Fruit fly (Drosophila melanogaster): ENCODE results near the gene CG16782.

CG16782 gene

DNA sequence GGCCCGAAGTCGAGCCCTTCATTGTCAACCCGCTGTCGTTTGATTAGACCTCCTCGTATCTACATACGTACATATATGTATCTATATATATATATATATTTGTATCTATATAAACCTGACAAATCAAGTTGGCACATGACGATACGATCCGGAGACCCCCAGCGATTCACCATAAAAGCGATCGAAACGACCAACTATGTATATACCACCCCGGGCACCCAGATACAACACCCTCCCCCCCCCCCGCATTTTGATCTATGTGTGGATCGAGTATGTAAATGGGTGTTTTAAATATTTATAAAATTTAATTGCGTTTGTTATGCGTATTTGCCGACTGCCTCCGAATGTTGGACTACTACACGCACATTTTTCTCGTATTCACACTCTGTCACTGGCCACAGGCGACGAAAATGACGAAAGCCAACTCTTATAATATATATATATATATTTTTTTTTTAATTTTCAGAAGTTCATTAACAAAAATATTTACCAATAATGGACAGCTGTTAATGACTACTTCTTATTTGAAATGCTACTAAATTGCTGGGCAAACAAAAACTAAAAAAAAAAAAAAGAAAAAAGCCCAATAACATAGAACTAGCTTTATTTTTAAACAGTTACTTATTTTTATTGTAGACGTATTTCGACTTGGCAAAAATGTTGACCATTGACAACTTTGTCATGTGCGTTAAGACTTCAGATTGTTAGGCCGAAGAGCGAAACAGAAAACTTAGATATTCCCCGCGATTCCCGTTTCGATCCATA is 45.9 kb downstream of the CG16782 start (continued):
- TF ChIP-seq chif (GFP tag; optimal IDR thresholded peaks at IDR 0.05) (peak in 1 of 2 experiments; percentile 3), Sin3A (optimal IDR thresholded peaks at IDR 0.05) (no peak), oc (tag; optimal IDR thresholded peaks at IDR 0.05) (peak; percentile 53), dmrt11E (tag; optimal IDR thresholded peaks at IDR 0.05) (peak; percentile 32), Stat92E (GFP tag; optimal IDR thresholded peaks at IDR 0.05) (no peak), tap (tag; optimal IDR thresholded peaks at IDR 0.05) (peak; percentile 45), CG9215 (GFP tag; IDR thresholded peaks at IDR 0.05) (peak; percentile 61), amos (GFP tag; IDR thresholded peaks at IDR 0.05; ENCODE audit: partially characterized antibody) (no peak), Oli (tag; optimal IDR thresholded peaks at IDR 0.05) (peak; percentile 76), CG11456 (GFP tag; IDR thresholded peaks at IDR 0.05) (0 out of 3 replicates have a peak, but pooled peaks have one; percentile 47), CG15514 (GFP tag; optimal IDR thresholded peaks at IDR 0.05) (peak; percentile 35), ab (GFP tag; optimal IDR thresholded peaks at IDR 0.05) (no peak), Sox100B (GFP tag; optimal IDR thresholded peaks at IDR 0.05) (peak; percentile 88), Neu2 (GFP tag; optimal IDR thresholded peaks at IDR 0.05; ENCODE audit: borderline replicate concordance) (no peak), Asciz (GFP tag; optimal IDR thresholded peaks at IDR 0.05) (peak; percentile 62), Bteb2 (GFP tag; optimal IDR thresholded peaks at IDR 0.05) (no peak), Meics (GFP tag; optimal IDR thresholded peaks at IDR 0.05) (peak; percentile 83), crol (GFP tag; IDR thresholded peaks at IDR 0.05) (0 out of 2 replicates have a peak, but pooled peaks have one; percentile 35), jumu (GFP tag; optimal IDR thresholded peaks at IDR 0.05) (no peak), yki (optimal IDR thresholded peaks at IDR 0.05) (no peak), onecut (GFP tag; IDR thresholded peaks at IDR 0.05) (no peak), Kr (GFP tag; optimal IDR thresholded peaks at IDR 0.05) (no peak), CG8478 (optimal IDR thresholded peaks at IDR 0.05) (no peak), dm (GFP tag; optimal IDR thresholded peaks at IDR 0.05) (no peak), Rx (GFP tag; IDR thresholded peaks at IDR 0.05) (no peak; the same call in 1 of the 2 replicates), Usf (GFP tag; optimal IDR thresholded peaks at IDR 0.05) (peak; percentile 22), CG31441 (GFP tag; IDR thresholded peaks at IDR 0.05) (peak; percentile 69), CG13894 (tag; optimal IDR thresholded peaks at IDR 0.05) (peak; percentile 97), CG7963 (GFP tag; IDR thresholded peaks at IDR 0.05; ENCODE audit: partially characterized antibody) (no peak), CG9932 (GFP tag; IDR thresholded peaks at IDR 0.05) (peak; percentile 68), HmgD (GFP tag; optimal IDR thresholded peaks at IDR 0.05) (no peak), dmrt99B (tag; optimal IDR thresholded peaks at IDR 0.05) (peak; percentile 79), Myb (GFP tag; optimal IDR thresholded peaks at IDR 0.05) (no peak), CG30431 (GFP tag; optimal IDR thresholded peaks at IDR 0.05) (peak; percentile 14), Fer1 (GFP tag; optimal IDR thresholded peaks at IDR 0.05) (peak; percentile 85), Atf6 (GFP tag; IDR thresholded peaks at IDR 0.05) (peak; percentile 28; the same call in 1 of the 2 replicates), sisA (GFP tag; IDR thresholded peaks at IDR 0.05) (peak; percentile 51), Sox102F (GFP tag; optimal IDR thresholded peaks at IDR 0.05) (peak; percentile 80), CG4730 (GFP tag; IDR thresholded peaks at IDR 0.05) (no peak), danr (GFP tag; IDR thresholded peaks at IDR 0.05) (no peak), Ets65A (GFP tag) (no peak), CG6254 (GFP tag; optimal IDR thresholded peaks at IDR 0.05) (peak; percentile 40), CG10209 (GFP tag; optimal IDR thresholded peaks at IDR 0.05) (peak; percentile 78), CG32772 (GFP tag; IDR thresholded peaks at IDR 0.05) (no peak), pb (GFP tag; optimal IDR thresholded peaks at IDR 0.05) (no peak), CG4328 (GFP tag; optimal IDR thresholded peaks at IDR 0.05) (peak; percentile 25), NFAT (GFP tag; IDR thresholded peaks at IDR 0.05) (peak; percentile 7; the same call in 1 of the 2 replicates), Taf1 (GFP tag; IDR thresholded peaks at IDR 0.05) (peak; percentile 31; the same call in 1 of the 2 replicates), CG12769 (tag; optimal IDR thresholded peaks at IDR 0.05) (peak; percentile 61), pum (GFP tag; optimal IDR thresholded peaks at IDR 0.05) (peak; percentile 34)
